Fruit fly (Drosophila melanogaster) Kc167 (cell line): ENCODE data around the gene CG5402.

ENCODE experiments used
- Myc ChIP-seq: fragments of >200 bp; optimal IDR thresholded peaks from 2 replicates; lab custom pipeline; 2017; ENCODE audit warnings: missing external identifiers
- h ChIP-seq: fragments of >200 bp; optimal IDR thresholded peaks from 3 replicates; lab custom pipeline; 2018; ENCODE audit warnings: missing external identifiers
- insv ChIP-seq: fragments of >200 bp; optimal IDR thresholded peaks from 3 replicates; lab custom pipeline; 2018; ENCODE audit warnings: missing external identifiers
- psq ChIP-seq: fragments of >200 bp; optimal IDR thresholded peaks from 2 replicates; lab custom pipeline; 2017; ENCODE audit warnings: missing external identifiers
- ttk ChIP-seq: sonication (Bioruptor generic); optimal IDR thresholded peaks from 2 replicates; lab custom pipeline; 2017; ENCODE audit warnings: missing external identifiers

DNA sequence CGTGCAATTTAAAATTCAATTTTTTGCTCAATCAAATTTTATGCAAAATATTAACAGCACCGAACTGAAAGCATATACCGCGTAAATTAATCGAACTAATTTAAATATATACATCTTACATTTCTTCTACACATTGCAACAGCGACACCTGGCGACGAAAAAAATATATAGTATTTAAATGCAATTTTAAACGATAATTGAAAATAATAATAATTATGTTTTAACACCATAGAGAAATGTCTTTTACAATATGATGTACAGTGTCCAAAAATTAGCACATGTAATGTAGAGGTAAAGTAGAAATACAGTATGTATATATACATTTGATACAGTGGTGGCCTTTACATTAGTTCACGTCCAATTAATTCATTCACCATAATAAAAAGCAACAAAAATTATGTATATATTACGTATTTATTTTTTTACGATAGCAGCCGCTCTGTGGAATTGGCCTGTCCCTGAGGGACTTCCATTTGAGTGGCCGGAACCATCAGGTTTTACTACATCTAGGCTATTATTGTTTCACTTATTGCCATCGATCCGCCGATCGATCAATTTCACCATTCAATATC, 44.7 kb upstream of the CG5402 start:
- no peak for TF ChIP-seq h
- no peak for TF ChIP-seq Myc
- no peak for TF ChIP-seq ttk
- no peak for TF ChIP-seq insv
- no peak for TF ChIP-seq psq (lab: Kevin White, UChicago)
